Worm (Caenorhabditis elegans) whole organism, late embryonic: ENCODE data around the gene F46C5.9.

Experiments used
- ceh-6 ChIP-seq: fragments of 200-800 bp; sonication (Bioruptor generic); optimal IDR thresholded peaks from 2 replicates; lab custom pipeline; 2018; ENCODE audit warnings: mild to moderate bottlenecking, missing genetic modification characterization, missing compliant biosample characterization
- elt-4 ChIP-seq: sonication (generic microtip); optimal IDR thresholded peaks from 2 replicates; lab custom pipeline; 2016; ENCODE audit warnings: missing genetic modification characterization, missing compliant biosample characterization
- fax-1 ChIP-seq: sonication (generic microtip); optimal IDR thresholded peaks from 2 replicates; lab custom pipeline; 2016; ENCODE audit warnings: missing genotype, missing genetic modification characterization, missing compliant biosample characterization
- pha-4 ChIP-seq: fragments of 150-350 bp; optimal IDR thresholded peaks from 2 replicates; lab custom pipeline; 2018; ENCODE audit warnings: missing biosample characterization, missing genetic modification reagents, missing genetic modification characterization

DNA sequence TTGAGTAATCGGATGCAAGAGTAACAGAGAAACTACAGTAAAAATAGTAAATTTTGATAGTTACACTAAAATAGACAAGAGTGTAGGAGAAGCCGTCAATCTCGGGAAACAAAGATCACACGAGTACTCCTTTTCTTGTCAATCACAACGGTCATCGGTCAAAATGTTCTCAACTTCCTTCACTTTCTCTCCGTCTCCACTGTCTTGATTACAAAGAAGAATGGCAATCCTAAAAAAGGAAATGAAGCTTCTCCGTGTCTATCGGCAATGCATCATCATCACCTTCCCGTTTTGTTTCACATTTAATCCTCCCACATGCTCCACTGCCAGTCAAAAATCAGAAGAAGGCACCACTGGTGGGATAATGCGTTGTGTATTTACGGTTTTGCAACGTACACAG, 10.8 kb downstream of the F46C5.9 start:
- no peak for TF ChIP-seq fax-1 (tag; lab: Kevin White, UChicago)
- no peak for TF ChIP-seq elt-4 (tag; lab: Kevin White, UChicago)
- TF ChIP-seq pha-4 (tag; lab: Kevin White, UChicago): no peak
- TF ChIP-seq ceh-6 (GFP tag; lab: Kevin White, UChicago): no peak
